Worm (Caenorhabditis elegans) whole organism, mixed stage, embryonic: ENCODE results near the gene dyn-1.

Experiments
- ceh-43 ChIP-seq: fragments of 200-800 bp; sonication (Bioruptor generic); optimal IDR thresholded peaks from 2 replicates; lab custom pipeline; 2018; ENCODE audit warnings: mild to moderate bottlenecking, missing genetic modification characterization, moderate library complexity, missing compliant biosample characterization
- ces-1 ChIP-seq: fragments of 150-350 bp; optimal IDR thresholded peaks from 2 replicates; lab custom pipeline; 2014; ENCODE audit warnings: missing biosample characterization, missing genetic modification reagents, missing genetic modification characterization
- cnd-1 ChIP-seq: fragments of 200-800 bp; sonication (Bioruptor generic); optimal IDR thresholded peaks from 2 replicates; lab custom pipeline; 2018; ENCODE audit warnings: mild to moderate bottlenecking, missing genetic modification characterization, missing compliant biosample characterization
- flh-1 ChIP-seq: fragments of 200-800 bp; sonication (Bioruptor generic); optimal IDR thresholded peaks from 2 replicates; lab custom pipeline; 2018; ENCODE audit warnings: mild to moderate bottlenecking, missing genetic modification characterization, moderate library complexity, missing compliant biosample characterization
- ham-2 ChIP-seq: fragments of 200-800 bp; sonication (Bioruptor generic); optimal IDR thresholded peaks from 2 replicates; lab custom pipeline; 2018; ENCODE audit warnings: mild to moderate bottlenecking, missing genetic modification characterization, missing compliant biosample characterization
- hlh-1 ChIP-seq: fragments of 150-350 bp; optimal IDR thresholded peaks from 2 replicates; lab custom pipeline; 2014; ENCODE audit warnings: missing biosample characterization, missing genetic modification reagents, missing genetic modification characterization
- lsy-2 ChIP-seq: fragments of 150-350 bp; optimal IDR thresholded peaks from 2 replicates; lab custom pipeline; 2014; ENCODE audit warnings: missing biosample characterization, missing genetic modification characterization
- mab-5 ChIP-seq: fragments of 150-350 bp; optimal IDR thresholded peaks from 2 replicates; lab custom pipeline; 2014; ENCODE audit warnings: missing biosample characterization, missing genetic modification characterization
- mep-1 ChIP-seq: fragments of 150-350 bp; optimal IDR thresholded peaks from 2 replicates; lab custom pipeline; 2017; ENCODE audit warnings: missing biosample characterization, missing genetic modification reagents, missing genetic modification characterization, inconsistent platforms
- mls-2 ChIP-seq: sonication (generic microtip); optimal IDR thresholded peaks from 2 replicates; lab custom pipeline; 2016; ENCODE audit warnings: mild to moderate bottlenecking, missing genetic modification characterization, moderate library complexity, missing compliant biosample characterization
- nhr-12 ChIP-seq: fragments of 150-350 bp; optimal IDR thresholded peaks from 2 replicates; lab custom pipeline; 2014; ENCODE audit warnings: missing biosample characterization, missing genetic modification characterization
- nhr-2 ChIP-seq: fragments of 150-350 bp; optimal IDR thresholded peaks from 2 replicates; lab custom pipeline; 2014; ENCODE audit warnings: missing biosample characterization, missing genetic modification characterization
- nhr-28 ChIP-seq: fragments of 150-350 bp; optimal IDR thresholded peaks from 2 replicates; lab custom pipeline; 2014; ENCODE audit warnings: missing biosample characterization, missing genetic modification characterization
- sem-2 ChIP-seq: fragments of 200-800 bp; sonication (Bioruptor generic); optimal IDR thresholded peaks from 2 replicates; lab custom pipeline; 2018; ENCODE audit warnings: mild to moderate bottlenecking, missing genetic modification characterization, missing compliant biosample characterization
- snpc-4 ChIP-seq: fragments of 150-350 bp; optimal IDR thresholded peaks from 2 replicates; lab custom pipeline; 2014; ENCODE audit warnings: missing biosample characterization, missing genetic modification characterization
- sptf-1 ChIP-seq: sonication (generic microtip); optimal IDR thresholded peaks from 2 replicates; lab custom pipeline; 2017; ENCODE audit warnings: mild to moderate bottlenecking, missing genetic modification characterization, moderate library complexity, missing compliant biosample characterization
- unc-62 ChIP-seq: fragments of 150-350 bp; optimal IDR thresholded peaks from 2 replicates; lab custom pipeline; 2014; ENCODE audit warnings: missing biosample characterization, missing genetic modification reagents, missing genetic modification characterization
- zip-8 ChIP-seq: fragments of 150-350 bp; optimal IDR thresholded peaks from 2 replicates; lab custom pipeline; 2014; ENCODE audit warnings: missing biosample characterization, missing genetic modification characterization
- ztf-11 ChIP-seq: fragments of 150-350 bp; optimal IDR thresholded peaks from 2 replicates; lab custom pipeline; 2014; ENCODE audit warnings: missing biosample characterization, missing genetic modification characterization

Gene dyn-1

DNA sequence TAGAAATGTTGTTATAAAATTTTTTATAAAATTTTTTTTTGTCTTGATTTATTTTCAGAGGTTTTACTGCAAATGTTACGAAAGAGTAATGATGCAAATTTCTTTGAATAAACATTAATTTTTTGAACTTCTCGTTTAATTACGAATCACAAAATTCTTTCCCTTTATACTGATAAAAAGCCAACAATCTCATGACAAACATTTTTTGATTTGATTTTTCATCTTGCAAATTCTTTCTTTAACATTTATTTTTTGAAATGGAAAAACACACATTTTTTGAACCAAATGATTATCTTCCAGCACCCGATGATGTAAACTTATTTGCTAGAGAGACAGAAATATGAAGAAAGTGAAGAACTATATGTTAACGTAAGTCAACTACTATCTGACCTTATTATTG is 51.5 kb downstream of the dyn-1 start, which contains the start of gene K09E9.1:
TSS of gene K09E9.1 (plus strand) at position 301 of the 400 bp plus-strand sequence.
- TF ChIP-seq mep-1 (tag; lab: Kevin White, UChicago) (no peak), sptf-1 (no peak), nhr-2 (tag; lab: Kevin White, UChicago) (no peak), ces-1 (GFP tag; lab: Kevin White, UChicago) (no peak), lsy-2 (tag; lab: Kevin White, UChicago) (no peak), snpc-4 (tag; lab: Kevin White, UChicago) (no peak), hlh-1 (tag; lab: Kevin White, UChicago) (no peak), mab-5 (no peak), mls-2 (tag; lab: Kevin White, UChicago) (no peak), nhr-28 (tag; lab: Kevin White, UChicago) (no peak), ceh-43 (no peak), nhr-12 (tag; lab: Kevin White, UChicago) (no peak), sem-2 (GFP tag; lab: Kevin White, UChicago) (no peak)

DNA sequence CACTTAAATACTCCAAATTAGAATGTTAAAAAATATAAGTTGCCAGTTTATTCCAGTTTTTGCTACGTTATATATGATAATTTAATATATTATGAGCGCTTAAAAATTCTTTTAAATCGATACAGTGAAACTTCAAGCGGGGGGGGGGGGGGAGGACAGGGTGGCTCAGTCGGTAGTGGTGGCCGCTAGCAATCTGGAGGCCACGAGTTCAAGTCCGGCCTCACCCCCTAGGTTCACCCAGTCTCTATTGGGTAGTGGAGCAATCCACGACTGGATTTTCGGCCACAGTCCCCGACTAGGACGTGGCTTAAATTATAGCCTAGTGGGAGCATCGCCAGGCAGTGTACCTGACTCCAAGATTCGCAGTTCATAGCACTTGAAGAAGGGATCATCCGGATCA is 52.3 kb downstream of the dyn-1 start:
- no peak for TF ChIP-seq sptf-1
- no peak for TF ChIP-seq ztf-11 (tag; lab: Kevin White, UChicago)
- no peak for TF ChIP-seq zip-8 (tag; lab: Kevin White, UChicago)
- no peak for TF ChIP-seq nhr-28 (tag; lab: Kevin White, UChicago)
- no peak for TF ChIP-seq snpc-4 (tag; lab: Kevin White, UChicago)
- no peak for TF ChIP-seq flh-1 (GFP tag; lab: Kevin White, UChicago)
- no peak for TF ChIP-seq cnd-1 (tag; lab: Kevin White, UChicago)
- TF ChIP-seq, all 35 proteins: peak for 0

DNA sequence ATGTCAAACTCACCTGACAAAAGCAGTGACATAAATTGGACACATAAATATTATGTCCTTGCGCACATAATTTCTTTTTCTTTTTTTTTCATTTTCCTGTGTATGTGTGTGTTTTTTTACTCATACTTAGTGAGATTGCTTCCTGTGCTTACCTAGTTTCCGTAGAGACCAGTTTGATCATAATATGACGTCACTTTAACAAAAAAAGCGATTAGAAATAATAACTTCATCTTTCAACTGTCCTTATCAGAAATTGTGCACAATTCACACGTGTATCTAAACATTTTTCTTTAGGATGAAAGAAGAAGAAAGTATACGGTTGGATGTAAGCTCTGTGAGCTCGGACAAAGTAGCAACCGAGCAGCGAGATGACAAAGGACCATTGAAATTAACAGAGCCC is 53.4 kb downstream of the dyn-1 start:
- TF ChIP-seq ham-2 (GFP tag; lab: Kevin White, UChicago) (no peak), zip-8 (tag; lab: Kevin White, UChicago) (peak; percentile 19), unc-62 (no peak), cnd-1 (tag; lab: Kevin White, UChicago) (no peak)
